Fruit fly (Drosophila melanogaster) whole organism, pupa: ENCODE data around the gene CG31609.

Experiments
- CG10348 ChIP-seq: fragments of 200-800 bp; sonication (Bioruptor generic); IDR thresholded peaks from 2 replicates; pipeline ENCODE4 v1.3.6; 2022; ENCODE audit warnings: missing biosample characterization, missing genetic modification characterization
- CG12605 ChIP-seq: fragments of 200-800 bp; sonication (Bioruptor generic); IDR thresholded peaks from 2 replicates; pipeline ENCODE4 v1.3.6; 2022; ENCODE audit warnings: missing biosample characterization, missing genetic modification characterization
- CG13204 ChIP-seq: fragments of 200-800 bp; sonication (Bioruptor generic); optimal IDR thresholded peaks from 2 replicates; lab custom pipeline; 2018; ENCODE audit warnings: missing biosample characterization, mild to moderate bottlenecking, missing genetic modification characterization, moderate library complexity
- CG14655 ChIP-seq: fragments of 200-800 bp; sonication (Bioruptor generic); optimal IDR thresholded peaks from 3 replicates; lab custom pipeline; 2017; ENCODE audit warnings: mild to moderate bottlenecking, missing biosample characterization, missing genetic modification reagents, missing genetic modification characterization
- CG15710 ChIP-seq: fragments of 200-800 bp; sonication (Bioruptor generic); optimal IDR thresholded peaks from 2 replicates; lab custom pipeline; 2018; ENCODE audit warnings: missing biosample characterization, mild to moderate bottlenecking, missing genetic modification characterization, moderate library complexity
- CG17806 ChIP-seq: fragments of 200-800 bp; sonication (Bioruptor generic); optimal IDR thresholded peaks from 2 replicates; lab custom pipeline; 2018; ENCODE audit warnings: missing biosample characterization, mild to moderate bottlenecking, missing genetic modification characterization, moderate library complexity
- CG32121 ChIP-seq: fragments of 200-800 bp; sonication (Bioruptor generic); IDR thresholded peaks from 2 replicates; pipeline ENCODE4 v1.3.6; 2022; ENCODE audit warnings: missing biosample characterization, missing genetic modification characterization
- CG34367 ChIP-seq: fragments of 200-800 bp; sonication (Bioruptor generic); optimal IDR thresholded peaks from 2 replicates; lab custom pipeline; 2018; ENCODE audit warnings: missing biosample characterization, mild to moderate bottlenecking, missing genetic modification characterization
- CG4496 ChIP-seq: fragments of 200-800 bp; sonication (Bioruptor generic); IDR thresholded peaks from 3 replicates; pipeline ENCODE4 v1.3.6; 2022; ENCODE audit warnings: missing biosample characterization, missing genetic modification characterization
- CG8159 ChIP-seq: fragments of 200-800 bp; sonication (Bioruptor generic); optimal IDR thresholded peaks from 3 replicates; lab custom pipeline; 2018; ENCODE audit warnings: missing biosample characterization, mild to moderate bottlenecking, missing genetic modification characterization, moderate library complexity
- CG8301 ChIP-seq: fragments of 200-800 bp; sonication (Bioruptor generic); optimal IDR thresholded peaks from 2 replicates; lab custom pipeline; 2018; ENCODE audit warnings: missing biosample characterization, mild to moderate bottlenecking, missing genetic modification characterization
- CG9948 ChIP-seq: fragments of 200-800 bp; sonication (Bioruptor generic); optimal IDR thresholded peaks from 2 replicates; lab custom pipeline; 2018; ENCODE audit warnings: missing biosample characterization, mild to moderate bottlenecking, missing genetic modification characterization, moderate library complexity
- D1 ChIP-seq: fragments of 200-800 bp; sonication (Bioruptor generic); optimal IDR thresholded peaks from 2 replicates; lab custom pipeline; 2018; ENCODE audit warnings: missing biosample characterization, mild to moderate bottlenecking, missing genetic modification characterization, moderate library complexity
- EcR ChIP-seq: fragments of 200-800 bp; sonication (Bioruptor generic); optimal IDR thresholded peaks from 3 replicates; lab custom pipeline; 2019; ENCODE audit warnings: missing biosample characterization, missing genetic modification characterization, mild to moderate bottlenecking, moderate library complexity, missing genetic modification reagents
- Ets98B ChIP-seq: fragments of 200-800 bp; sonication (Bioruptor generic); IDR thresholded peaks from 2 replicates; pipeline ENCODE4 v1.3.6; 2022; ENCODE audit warnings: missing biosample characterization, missing genetic modification characterization
- Pif1A ChIP-seq: fragments of 200-800 bp; sonication (Bioruptor generic); optimal IDR thresholded peaks from 3 replicates; lab custom pipeline; 2016; ENCODE audit warnings: missing biosample characterization, missing genetic modification characterization
- Pif1B ChIP-seq: fragments of 200-800 bp; sonication (Bioruptor generic); optimal IDR thresholded peaks from 3 replicates; lab custom pipeline; 2016; ENCODE audit warnings: missing biosample characterization, missing genetic modification characterization
- Snoo ChIP-seq: fragments of 200-800 bp; sonication (Bioruptor generic); optimal IDR thresholded peaks from 3 replicates; lab custom pipeline; 2017; ENCODE audit warnings: missing biosample characterization, mild to moderate bottlenecking, missing genetic modification characterization, inconsistent platforms
- fd96Ca ChIP-seq: fragments of 200-800 bp; sonication (Bioruptor generic); IDR thresholded peaks from 3 replicates; pipeline ENCODE4 v1.3.6; 2022; ENCODE audit warnings: missing biosample characterization, missing genetic modification characterization
- gl ChIP-seq: fragments of 200-800 bp; sonication (Bioruptor generic); optimal IDR thresholded peaks from 2 replicates; lab custom pipeline; 2018; ENCODE audit warnings: missing biosample characterization, mild to moderate bottlenecking, missing genetic modification characterization
- rn ChIP-seq: fragments of 200-800 bp; sonication (Bioruptor generic); IDR thresholded peaks from 2 replicates; pipeline ENCODE4 v1.3.6; 2022; ENCODE audit warnings: missing biosample characterization, missing genetic modification characterization

The CG31609 gene

dm6 chr2L:9083807-9084206 is 13.6 kb upstream of the CG31609 start, which contains the start of gene Toll-4:
TSS of gene Toll-4 (plus strand) at chr2L:9084107.
- TF ChIP-seq rn (no peak), CG8301 (no peak), CG17806 (tag; lab: Kevin White, UChicago) (no peak), CG8159 (tag; lab: Kevin White, UChicago) (no peak), D1 (tag; lab: Kevin White, UChicago) (no peak), Snoo (tag; lab: Kevin White, UChicago) (no peak), Pif1A (no peak), CG4496 (GFP tag; lab: Robert Waterston, UW) (no peak), EcR (GFP tag; lab: Kevin White, UChicago) (no peak), CG9948 (tag; lab: Kevin White, UChicago) (no peak), gl (tag; lab: Kevin White, UChicago) (no peak), CG12605 (GFP tag; lab: Robert Waterston, UW) (no peak), Ets98B (GFP tag; lab: Robert Waterston, UW) (no peak), fd96Ca (GFP tag; lab: Robert Waterston, UW) (no peak), CG14655 (GFP tag; lab: Kevin White, UChicago) (no peak), CG15710 (tag; lab: Kevin White, UChicago) (no peak), CG13204 (GFP tag; lab: Kevin White, UChicago) (no peak), CG10348 (GFP tag; lab: Robert Waterston, UW) (no peak)

- TF ChIP-seq rn (no peak), CG8159 (tag; lab: Kevin White, UChicago) (no peak), EcR (GFP tag; lab: Kevin White, UChicago) (no peak), CG10348 (GFP tag; lab: Robert Waterston, UW) (no peak), Pif1B (no peak), D1 (tag; lab: Kevin White, UChicago) (no peak), CG8301 (no peak), CG4496 (GFP tag; lab: Robert Waterston, UW) (no peak; the same call in 2 of the 3 replicates), CG13204 (GFP tag; lab: Kevin White, UChicago) (no peak), CG15710 (tag; lab: Kevin White, UChicago) (no peak), CG9948 (tag; lab: Kevin White, UChicago) (no peak), CG12605 (GFP tag; lab: Robert Waterston, UW) (no peak), CG32121 (GFP tag; lab: Robert Waterston, UW) (no peak), CG34367 (tag; lab: Kevin White, UChicago) (no peak), fd96Ca (GFP tag; lab: Robert Waterston, UW) (no peak)
- TF ChIP-seq, all 21 proteins: peak for 0
Measured at dm6 chr2L:9089543-9090088, 7.7 kb upstream of the CG31609 start.

DNA sequence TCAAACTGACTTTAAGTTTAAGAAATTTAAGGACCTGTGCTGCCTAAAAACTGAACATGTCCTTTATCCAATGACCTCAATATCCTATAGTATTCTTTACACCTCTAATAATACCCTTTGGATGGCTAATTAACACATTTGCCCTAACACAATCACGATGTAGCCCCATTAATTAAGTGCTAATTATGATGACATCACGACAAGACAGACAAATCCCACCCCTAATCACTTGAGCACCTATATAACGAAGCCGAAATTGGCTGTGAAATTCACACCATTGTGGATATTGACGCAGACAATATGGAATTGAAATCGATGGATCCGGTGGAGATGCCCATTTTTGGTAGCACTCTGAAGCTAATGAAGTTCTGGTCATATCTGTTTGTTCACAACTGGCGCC is 14.2 kb downstream of the CG31609 start, which contains the start of gene Or30a:
TSS of gene Or30a (plus strand) at position 301 of the 400 bp plus-strand sequence.
- TF ChIP-seq CG34367 (tag; lab: Kevin White, UChicago), result no peak
- TF ChIP-seq gl (tag; lab: Kevin White, UChicago), result no peak
- no peak for TF ChIP-seq CG4496 (GFP tag; lab: Robert Waterston, UW)
- TF ChIP-seq CG32121 (GFP tag; lab: Robert Waterston, UW), result no peak
- no peak for TF ChIP-seq CG9948 (tag; lab: Kevin White, UChicago)
- TF ChIP-seq Ets98B (GFP tag; lab: Robert Waterston, UW), result no peak

dm6 chr2L:9120475-9121309 is 23.3 kb downstream of the CG31609 start:
- TF ChIP-seq fd96Ca (GFP tag; lab: Robert Waterston, UW), result no peak
- no peak for TF ChIP-seq CG15710 (tag; lab: Kevin White, UChicago)
- TF ChIP-seq Pif1A, result no peak
- no peak for TF ChIP-seq D1 (tag; lab: Kevin White, UChicago)
- TF ChIP-seq Snoo (tag; lab: Kevin White, UChicago), result no peak
- TF ChIP-seq CG8301, result no peak
- no peak for TF ChIP-seq CG34367 (tag; lab: Kevin White, UChicago)
- TF ChIP-seq EcR (GFP tag; lab: Kevin White, UChicago), result no peak
- TF ChIP-seq CG32121 (GFP tag; lab: Robert Waterston, UW), result no peak
- TF ChIP-seq CG14655 (GFP tag; lab: Kevin White, UChicago), result no peak
- TF ChIP-seq, all 21 proteins: peak for 0

DNA sequence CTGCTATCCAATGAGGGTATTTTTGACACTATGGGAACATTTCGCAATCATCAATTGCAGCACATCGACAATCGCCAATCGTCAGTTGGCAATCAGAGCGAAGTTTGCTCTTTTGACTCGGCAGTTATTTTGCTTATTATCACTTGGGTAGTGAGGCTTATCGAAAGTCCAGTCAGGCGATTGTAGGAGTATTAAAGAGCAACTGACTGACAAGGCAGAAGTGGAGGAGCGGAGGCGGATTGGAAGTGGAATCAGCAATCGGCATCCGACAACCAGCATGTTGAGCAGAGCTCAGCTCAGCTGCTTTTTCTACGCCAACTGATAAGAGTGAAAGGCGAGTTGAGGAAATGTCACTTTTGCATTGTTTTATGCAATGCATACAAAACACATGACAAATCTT is 25.0 kb downstream of the CG31609 start:
- TF ChIP-seq CG12605 (GFP tag; lab: Robert Waterston, UW), result 0 out of 2 replicates have a peak, but pooled peaks have one; percentile 14
- TF ChIP-seq CG15710 (tag; lab: Kevin White, UChicago), result no peak
- TF ChIP-seq CG4496 (GFP tag; lab: Robert Waterston, UW), result no peak

dm6 chr2L:9123707-9124106 is 26.3 kb downstream of the CG31609 start:
- TF ChIP-seq CG32121 (GFP tag; lab: Robert Waterston, UW) (no peak), CG8301 (no peak), EcR (GFP tag; lab: Kevin White, UChicago) (no peak), CG10348 (GFP tag; lab: Robert Waterston, UW) (no peak), Pif1A (no peak), CG15710 (tag; lab: Kevin White, UChicago) (no peak)
